Fruit fly (Drosophila melanogaster) whole organism, wandering third instar larva: Measurements from ENCODE around the gene CG15892.

Source experiments
- Dif ChIP-seq: fragments of 200-275, 200-300 bp; sonication (Bioruptor generic); optimal IDR thresholded peaks from 2 replicates; lab custom pipeline; 2018; ENCODE audit warnings: missing biosample characterization, missing genetic modification characterization; ENCODE audit not compliant: partially characterized antibody
- HLH106 ChIP-seq: fragments of 200-800 bp; optimal IDR thresholded peaks from 3 replicates; lab custom pipeline; 2019; ENCODE audit warnings: missing biosample characterization, mild to moderate bottlenecking, missing genetic modification characterization, moderate library complexity
- Hnf4 ChIP-seq: fragments of 200-800 bp; sonication (Bioruptor generic); optimal IDR thresholded peaks from 2 replicates; lab custom pipeline; 2016; ENCODE audit warnings: missing biosample characterization, mild to moderate bottlenecking, missing genetic modification characterization
- Hr78 ChIP-seq: fragments of >200 bp; optimal IDR thresholded peaks from 2 replicates; lab custom pipeline; 2017; ENCODE audit warnings: missing biosample characterization, missing genetic modification characterization
- N ChIP-seq: fragments of >200 bp; optimal IDR thresholded peaks from 2 replicates; lab custom pipeline; 2018; ENCODE audit warnings: missing biosample characterization, missing external identifiers, missing genetic modification characterization
- dl ChIP-seq, 2 experiments: fragments of 175-275, 200-275 bp in 1 of 2; fragments of 200-275 bp in 1 of 2; sonication (Bioruptor generic); optimal IDR thresholded peaks; lab custom pipeline; 2018; ENCODE audit warnings: mild to moderate bottlenecking in 2 of 2, missing biosample characterization in 2 of 2, missing genetic modification characterization in 2 of 2, moderate library complexity in 2 of 2; ENCODE audit not compliant: partially characterized antibody in 2 of 2, insufficient read depth in 1 of 2
- foxo ChIP-seq, 2 experiments: fragments of 200-800 bp; sonication (Bioruptor generic); optimal IDR thresholded peaks; 2 replicates in 1 of 2; 3 replicates in 1 of 2; lab custom pipeline; 2016 to 2017; ENCODE audit warnings: missing biosample characterization in 2 of 2, missing genetic modification characterization in 2 of 2
- fru ChIP-seq: fragments of 200-800 bp; sonication (Bioruptor generic); optimal IDR thresholded peaks from 3 replicates; lab custom pipeline; 2016; ENCODE audit warnings: missing biosample characterization, mild to moderate bottlenecking, missing genetic modification characterization
- psq ChIP-seq: fragments of 200-800 bp; sonication (Bioruptor generic); optimal IDR thresholded peaks from 3 replicates; lab custom pipeline; 2017; ENCODE audit warnings: missing biosample characterization, mild to moderate bottlenecking, missing genetic modification characterization, moderate library complexity
- sage ChIP-seq: fragments of 200-800 bp; sonication (Bioruptor generic); optimal IDR thresholded peaks from 2 replicates; lab custom pipeline; 2016; ENCODE audit warnings: missing biosample characterization, mild to moderate bottlenecking, missing genetic modification characterization
- usp ChIP-seq: fragments of >200 bp; optimal IDR thresholded peaks from 2 replicates; lab custom pipeline; 2017; ENCODE audit warnings: missing biosample characterization, missing genetic modification characterization

- TF ChIP-seq psq (GFP tag; lab: Kevin White, UChicago) (no peak), Hnf4 (no peak), foxo (GFP tag; optimal IDR thresholded peaks at IDR 0.05; lab: Kevin White, UChicago) (no peak), Hr78 (GFP tag; lab: Kevin White, UChicago) (no peak), sage (GFP tag; lab: Kevin White, UChicago) (no peak), N (GFP tag; lab: Kevin White, UChicago) (no peak), Dif (no peak), HLH106 (tag; lab: Kevin White, UChicago) (no peak), usp (GFP tag; lab: Kevin White, UChicago) (no peak), dl (GFP tag; optimal IDR thresholded peaks at IDR 0.05; lab: Kevin White, UChicago; ENCODE audit: insufficient read depth in 1 of 2, partially characterized antibody in 2 of 2) (no peak), fru (no peak)
Observed at dm6 chrX:6252897-6253540, 41.1 kb downstream of the CG15892 start.
